Worm (Caenorhabditis elegans) whole organism, L2 larva: ENCODE measurements around the gene F01F1.15.

ENCODE experiments used
- nhr-12 ChIP-seq: fragments of 150-350 bp; optimal IDR thresholded peaks from 2 replicates; lab custom pipeline; 2014; ENCODE audit warnings: missing biosample characterization, missing genetic modification characterization
- nhr-77 ChIP-seq: fragments of 150-350 bp; optimal IDR thresholded peaks from 2 replicates; lab custom pipeline; 2014; ENCODE audit warnings: missing biosample characterization, missing genetic modification characterization
- ztf-11 ChIP-seq: sonication (generic microtip); optimal IDR thresholded peaks from 2 replicates; lab custom pipeline; 2017; ENCODE audit warnings: missing biosample characterization, missing genetic modification characterization

DNA sequence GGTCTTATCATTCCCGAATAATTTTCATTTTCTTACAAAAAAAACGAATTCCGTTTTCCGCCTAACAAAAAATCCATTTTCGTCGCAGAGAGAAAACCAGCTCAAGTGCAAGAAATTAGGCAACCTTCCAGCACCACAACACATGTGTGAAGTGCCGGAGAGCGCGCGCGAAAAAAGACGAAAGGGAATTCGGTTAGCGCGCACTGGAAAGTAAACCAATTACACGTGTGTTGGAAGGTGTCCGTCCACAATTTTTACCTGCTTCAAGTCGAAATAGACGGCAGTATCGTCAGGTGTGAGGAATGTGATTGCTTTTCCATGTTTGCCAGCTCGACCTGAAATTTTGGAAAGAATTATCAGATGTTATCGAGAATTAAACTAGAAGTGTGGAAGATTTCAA is 34.7 kb downstream of the F01F1.15 start:
- TF ChIP-seq nhr-12 (no peak), nhr-77 (no peak), ztf-11 (tag; lab: Kevin White, UChicago) (no peak)
